Worm (Caenorhabditis elegans) whole organism, mixed stage, embryonic: Measurements from ENCODE around the gene F01D4.5.

ENCODE experiments used
- bed-3 ChIP-seq: fragments of 200-800 bp; sonication (Bioruptor generic); optimal IDR thresholded peaks from 3 replicates; lab custom pipeline; 2018; ENCODE audit warnings: mild to moderate bottlenecking, missing genetic modification characterization, moderate library complexity, missing compliant biosample characterization
- elt-3 ChIP-seq: fragments of 150-350 bp; optimal IDR thresholded peaks from 2 replicates; lab custom pipeline; 2014; ENCODE audit warnings: missing biosample characterization, missing genetic modification characterization
- hlh-1 ChIP-seq: fragments of 150-350 bp; optimal IDR thresholded peaks from 2 replicates; lab custom pipeline; 2014; ENCODE audit warnings: missing biosample characterization, missing genetic modification reagents, missing genetic modification characterization
- lin-13 ChIP-seq: fragments of 150-350 bp; optimal IDR thresholded peaks from 2 replicates; lab custom pipeline; 2014; ENCODE audit warnings: missing biosample characterization, missing genetic modification characterization
- nhr-12 ChIP-seq: fragments of 150-350 bp; optimal IDR thresholded peaks from 2 replicates; lab custom pipeline; 2014; ENCODE audit warnings: missing biosample characterization, missing genetic modification characterization
- nhr-28 ChIP-seq: fragments of 150-350 bp; optimal IDR thresholded peaks from 2 replicates; lab custom pipeline; 2014; ENCODE audit warnings: missing biosample characterization, missing genetic modification characterization
- nhr-76 ChIP-seq: sonication (generic microtip); optimal IDR thresholded peaks from 2 replicates; lab custom pipeline; 2017; ENCODE audit warnings: missing biosample characterization, missing genetic modification characterization
- pha-4 ChIP-seq: fragments of 150-350 bp; optimal IDR thresholded peaks from 2 replicates; lab custom pipeline; 2018; ENCODE audit warnings: missing biosample characterization, missing genetic modification reagents, missing genetic modification characterization
- snpc-4 ChIP-seq: fragments of 150-350 bp; optimal IDR thresholded peaks from 2 replicates; lab custom pipeline; 2014; ENCODE audit warnings: missing biosample characterization, missing genetic modification characterization
- sptf-1 ChIP-seq: sonication (generic microtip); optimal IDR thresholded peaks from 2 replicates; lab custom pipeline; 2017; ENCODE audit warnings: mild to moderate bottlenecking, missing genetic modification characterization, moderate library complexity, missing compliant biosample characterization
- tbx-8 ChIP-seq: fragments of 200-800 bp; sonication (Bioruptor generic); optimal IDR thresholded peaks from 2 replicates; lab custom pipeline; 2018; ENCODE audit warnings: mild to moderate bottlenecking, missing genetic modification characterization, moderate library complexity, missing compliant biosample characterization
- unc-62 ChIP-seq: fragments of 150-350 bp; optimal IDR thresholded peaks from 2 replicates; lab custom pipeline; 2014; ENCODE audit warnings: missing biosample characterization, missing genetic modification reagents, missing genetic modification characterization
- zip-8 ChIP-seq: fragments of 150-350 bp; optimal IDR thresholded peaks from 2 replicates; lab custom pipeline; 2014; ENCODE audit warnings: missing biosample characterization, missing genetic modification characterization

DNA sequence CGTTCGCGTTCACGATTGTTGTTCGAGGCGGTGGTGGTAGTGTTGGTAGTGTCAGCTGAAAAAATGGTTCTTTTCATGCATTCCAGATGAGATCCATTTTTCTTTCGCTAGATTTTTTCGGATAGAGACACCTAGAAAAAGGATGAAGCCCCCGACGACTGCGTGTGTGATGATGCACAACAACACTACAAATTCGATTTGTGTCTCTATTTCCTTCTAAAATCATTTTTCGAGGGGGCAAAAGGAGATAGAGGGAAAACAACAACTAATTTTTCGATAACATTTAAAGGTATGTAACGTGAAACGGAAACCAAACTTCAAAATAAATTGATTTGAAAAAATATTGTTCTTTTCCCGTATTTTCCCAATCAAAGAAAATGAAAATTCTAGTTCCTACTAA, 17.0 kb upstream of the F01D4.5 start:
- no peak for TF ChIP-seq nhr-12 (tag; lab: Kevin White, UChicago)
- TF ChIP-seq unc-62 (GFP tag; lab: Kevin White, UChicago), result no peak
- TF ChIP-seq bed-3 (GFP tag; lab: Kevin White, UChicago), result no peak
- no peak for TF ChIP-seq pha-4 (tag; lab: Kevin White, UChicago)
- TF ChIP-seq nhr-76 (tag; lab: Kevin White, UChicago), result no peak
- TF ChIP-seq snpc-4 (tag; lab: Kevin White, UChicago), result no peak
- TF ChIP-seq nhr-28 (tag; lab: Kevin White, UChicago), result no peak
- no peak for TF ChIP-seq sptf-1
- no peak for TF ChIP-seq tbx-8
- TF ChIP-seq elt-3 (tag; lab: Kevin White, UChicago), result no peak
- no peak for TF ChIP-seq zip-8 (tag; lab: Kevin White, UChicago)
- TF ChIP-seq hlh-1 (tag; lab: Kevin White, UChicago), result no peak
- no peak for TF ChIP-seq lin-13
